Worm (Caenorhabditis elegans) whole organism, dauer: Measurements from ENCODE around the gene srd-26.
"Not testable (repeated sequence)": the region's sequence is repeated elsewhere in the genome, so short reads cannot be mapped to it uniquely, and the experiment has no call there.

Experiments used
- unc-62 ChIP-seq: sonication (generic microtip); optimal IDR thresholded peaks from 2 replicates; lab custom pipeline; 2017; ENCODE audit warnings: missing biosample characterization, missing genetic modification reagents, missing genetic modification characterization

srd-26 gene

DNA sequence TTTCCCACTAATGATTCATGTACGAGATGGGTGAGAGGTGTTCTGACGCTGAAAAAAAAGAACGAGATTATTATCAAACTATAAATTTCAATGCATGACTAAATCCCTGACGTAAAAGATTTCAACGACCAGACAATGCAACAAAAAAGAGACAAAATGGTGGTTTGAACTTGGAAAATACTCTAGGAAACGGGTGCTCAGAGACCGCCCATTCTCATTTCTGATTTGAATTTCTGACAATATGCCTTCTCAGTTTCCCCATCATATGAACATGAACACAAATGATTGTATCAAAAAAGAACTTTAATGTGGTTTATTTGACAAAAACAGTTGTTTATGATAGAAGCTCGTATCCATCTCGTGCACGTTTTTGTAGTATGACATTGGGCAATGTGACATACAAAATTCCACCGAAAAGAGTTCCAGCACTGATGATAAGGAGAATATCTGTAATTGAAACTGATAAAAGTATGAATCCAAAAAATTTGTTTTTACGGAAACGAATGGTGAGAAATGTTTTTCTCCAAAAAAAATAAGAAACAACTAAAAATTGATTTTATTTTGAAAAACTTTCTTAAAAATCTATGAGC lies at the start of gene srd-26:
Gene srd-26 (minus strand): TSS at position 51 of the 590 bp plus-strand sequence.
- no peak for TF ChIP-seq unc-62 (GFP tag; lab: Kevin White, UChicago)

DNA sequence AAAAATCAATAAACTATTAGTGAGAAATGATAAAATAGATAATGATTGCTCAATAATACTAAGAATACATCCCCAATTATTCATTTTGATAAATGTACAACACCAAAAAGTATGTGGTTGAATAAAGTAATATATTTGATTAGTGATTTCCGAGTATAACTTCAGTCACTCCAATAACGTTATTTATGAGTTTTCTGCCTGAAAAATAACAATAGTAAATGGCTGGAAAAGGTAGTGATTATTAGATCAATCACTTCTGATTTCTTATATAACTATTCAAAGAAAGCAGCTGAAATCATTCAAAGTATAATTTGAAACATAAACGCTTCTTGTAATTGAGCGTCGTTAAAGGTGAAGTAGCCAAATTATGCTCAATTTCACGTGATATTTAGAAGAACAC lies 47.9 kb upstream of the srd-26 start, which contains the start of gene str-230:
Gene str-230 (minus strand): TSS at position 101 of the 400 bp plus-strand sequence.
- no peak for TF ChIP-seq unc-62 (GFP tag; lab: Kevin White, UChicago)

ce11 chrV:14205214-14205613 lies 42.4 kb upstream of the srd-26 start, which contains the start of gene T16A9.3:
Gene T16A9.3, plus strand, starts transcription at chrV:14205514.
- TF ChIP-seq unc-62 (GFP tag; lab: Kevin White, UChicago): not testable (repeated sequence)

DNA sequence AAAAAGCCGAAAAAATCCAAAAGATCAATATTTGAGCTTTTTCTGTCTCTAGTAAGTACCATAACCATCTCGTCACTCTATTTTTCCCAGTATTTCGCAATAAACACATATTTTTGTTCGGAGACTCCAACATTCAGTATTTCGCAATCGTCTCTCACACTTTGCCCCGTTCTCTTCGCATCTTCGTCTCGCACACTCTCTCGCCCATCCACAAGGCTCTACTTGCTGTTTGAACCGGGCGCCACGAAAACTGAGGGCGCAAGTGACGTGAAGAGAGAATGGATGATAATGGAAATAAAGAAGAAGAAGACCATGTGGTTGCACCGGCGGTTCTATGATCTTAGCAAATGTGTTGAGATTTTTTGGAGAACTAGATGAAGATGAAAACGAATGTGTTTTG lies 37.3 kb upstream of the srd-26 start:
- no peak for TF ChIP-seq unc-62 (GFP tag; lab: Kevin White, UChicago)

ce11 chrV:14197651-14198050 lies 34.8 kb upstream of the srd-26 start:
- TF ChIP-seq unc-62 (GFP tag; lab: Kevin White, UChicago): no peak

ce11 chrV:14194514-14194913 lies 31.7 kb upstream of the srd-26 start:
- no peak for TF ChIP-seq unc-62 (GFP tag; lab: Kevin White, UChicago)

DNA sequence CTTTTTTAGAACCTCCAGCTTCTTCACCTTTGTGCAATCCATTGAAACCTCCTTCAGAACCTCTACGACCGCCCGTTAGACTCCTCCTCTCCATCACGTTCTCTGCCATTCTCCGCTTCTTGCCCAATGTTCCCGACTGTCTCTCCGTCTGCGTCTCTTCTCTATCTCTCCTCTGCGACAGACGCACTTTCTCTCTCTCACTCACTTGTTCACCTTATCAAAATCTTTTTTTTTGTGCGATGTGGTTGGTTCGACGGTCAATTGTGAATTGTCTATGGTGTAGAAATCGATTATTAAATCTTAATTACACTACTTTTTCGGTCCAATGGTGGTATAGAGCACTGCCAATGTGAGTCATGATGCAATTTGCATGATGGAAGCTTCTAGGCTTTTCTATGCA lies 30.6 kb upstream of the srd-26 start, which contains the start of gene atfs-1:
Gene atfs-1 (plus strand): TSS at position 213 of the 400 bp plus-strand sequence.
- no peak for TF ChIP-seq unc-62 (GFP tag; lab: Kevin White, UChicago)

ce11 chrV:14192870-14193269 lies 30.1 kb upstream of the srd-26 start:
- TF ChIP-seq unc-62 (GFP tag; lab: Kevin White, UChicago): no peak

DNA sequence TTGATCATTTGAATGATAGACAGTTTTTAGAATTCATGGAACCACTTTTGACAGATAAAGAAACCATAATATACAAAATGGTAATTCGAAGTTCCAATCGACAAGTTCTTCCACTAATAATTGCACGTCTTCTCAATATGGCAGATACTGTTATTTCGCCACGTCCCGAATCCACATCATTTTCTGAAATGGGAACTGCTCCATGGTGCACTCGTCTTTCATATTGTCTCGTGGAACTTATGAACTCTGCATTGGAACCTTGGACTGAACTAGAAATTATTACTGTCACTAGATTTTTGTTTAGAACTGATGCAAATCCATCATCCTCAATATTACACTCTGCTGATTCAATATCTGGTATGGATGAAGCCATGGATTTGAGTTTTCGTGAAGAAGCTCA lies 24.3 kb upstream of the srd-26 start:
- TF ChIP-seq unc-62 (GFP tag; lab: Kevin White, UChicago): no peak

DNA sequence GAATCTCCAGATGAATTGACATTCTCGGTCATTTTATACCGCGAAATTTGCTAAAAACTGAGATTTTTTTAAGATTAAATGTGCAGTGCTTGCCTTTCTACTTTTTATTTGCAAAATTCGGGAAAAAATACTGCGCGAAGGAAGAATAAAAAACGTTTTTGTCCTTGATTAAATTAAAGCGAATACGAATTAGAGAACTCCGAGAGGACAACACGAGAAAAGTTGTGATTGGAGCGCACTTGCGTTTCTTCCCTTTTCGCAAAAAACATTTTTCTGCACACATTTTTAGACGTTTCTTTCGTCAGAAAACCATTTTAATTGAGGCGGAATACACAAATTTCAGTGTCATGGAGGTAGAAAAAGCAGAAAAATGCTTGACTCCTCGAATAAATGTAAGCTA lies 22.6 kb upstream of the srd-26 start, which contains the start of the genes trm-1 and ints-2:
Gene trm-1 (minus strand): TSS at position 175 of the 400 bp plus-strand sequence.
Gene ints-2 (plus strand): TSS at position 249 of the 400 bp plus-strand sequence.
- no peak for TF ChIP-seq unc-62 (GFP tag; lab: Kevin White, UChicago)

DNA sequence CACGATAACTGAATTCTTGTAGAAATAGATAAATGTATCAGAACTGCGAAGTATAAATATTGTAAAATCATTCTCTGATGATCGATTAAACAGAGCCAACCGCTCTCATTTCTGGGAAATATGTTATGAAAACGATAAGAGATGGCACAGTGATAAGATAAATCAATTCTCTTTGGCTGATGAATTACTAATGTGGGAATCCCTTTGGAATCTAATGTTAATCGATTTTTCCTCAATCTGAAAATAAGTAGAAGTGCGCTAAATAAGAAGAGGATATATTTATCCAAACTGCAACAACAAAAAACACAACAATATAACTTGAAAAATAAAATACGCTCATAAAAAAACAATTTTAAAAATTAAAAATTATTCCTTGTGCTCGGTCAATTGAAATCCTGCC lies 20.1 kb upstream of the srd-26 start, which contains the start of gene cest-2.3:
Gene cest-2.3 (minus strand): TSS at position 101 of the 400 bp plus-strand sequence.
- TF ChIP-seq unc-62 (GFP tag; lab: Kevin White, UChicago): no peak

DNA sequence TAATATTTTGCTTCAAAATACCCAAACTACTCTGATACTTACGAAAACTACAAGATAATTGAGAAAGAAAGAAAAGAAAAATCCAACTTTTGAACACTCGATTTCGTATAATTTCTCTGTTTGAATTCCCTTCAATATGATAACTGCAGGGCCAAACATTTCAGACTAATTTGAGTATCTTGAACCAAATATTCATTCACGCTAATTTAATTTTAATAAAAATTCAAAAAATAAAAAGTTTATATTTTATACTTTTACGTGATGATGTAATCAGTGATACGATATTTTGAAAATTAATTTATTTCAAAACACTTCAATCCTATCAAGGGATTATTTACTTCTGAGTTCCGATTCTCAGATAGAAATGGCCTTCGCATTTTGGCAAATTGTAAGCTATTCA lies 17.1 kb upstream of the srd-26 start, which contains the start of gene ZC376.8:
Gene ZC376.8 (plus strand): TSS at position 301 of the 400 bp plus-strand sequence.
- no peak for TF ChIP-seq unc-62 (GFP tag; lab: Kevin White, UChicago)

- no peak for TF ChIP-seq unc-62 (GFP tag; lab: Kevin White, UChicago)
Measured at ce11 chrV:14177657-14178129, 14.9 kb upstream of the srd-26 start, which contains the start of gene ceh-74. Gene ceh-74, plus strand, starts transcription at chrV:14178079.

DNA sequence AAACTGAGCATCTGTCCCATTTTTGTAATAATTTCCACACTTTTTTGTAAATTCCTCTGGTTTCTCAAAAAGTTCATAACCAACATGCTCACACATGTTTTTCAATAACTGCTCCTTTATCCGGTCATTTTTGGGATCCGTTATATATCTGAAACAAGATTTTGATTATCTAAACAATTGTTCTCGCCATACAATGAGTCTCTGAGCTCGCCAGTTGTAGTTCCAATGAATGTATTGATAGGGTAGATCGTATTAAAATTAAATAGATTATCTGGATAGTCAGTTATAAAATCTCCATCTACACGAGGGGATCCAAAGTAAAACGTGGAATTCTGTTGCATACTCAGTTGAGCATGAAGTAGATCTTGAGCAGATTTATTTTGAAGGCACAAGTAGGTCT lies 13.8 kb upstream of the srd-26 start:
- TF ChIP-seq unc-62 (GFP tag; lab: Kevin White, UChicago): no peak

- TF ChIP-seq unc-62 (GFP tag; lab: Kevin White, UChicago): no peak
Measured at ce11 chrV:14175216-14175615, 12.4 kb upstream of the srd-26 start, which contains the start of gene cest-2.2. Gene cest-2.2, minus strand, starts transcription at chrV:14175355.

- TF ChIP-seq unc-62 (GFP tag; lab: Kevin White, UChicago): no peak
Measured at ce11 chrV:14171284-14171683, 8.5 kb upstream of the srd-26 start, which contains the start of gene cest-2.1. Gene cest-2.1, minus strand, starts transcription at chrV:14171481.

- TF ChIP-seq unc-62 (GFP tag; lab: Kevin White, UChicago): no peak
Measured at ce11 chrV:14167629-14168028, 4.8 kb upstream of the srd-26 start, which contains the start of gene ocam-1. Gene ocam-1, minus strand, starts transcription at chrV:14167729.
